Fruit fly (Drosophila melanogaster) whole organism, embryonic: ENCODE data around the gene CG43293.

Experiments
- Asciz ChIP-seq: fragments of 200-800 bp; sonication (Bioruptor generic); optimal IDR thresholded peaks from 2 replicates; lab custom pipeline; 2017; ENCODE audit warnings: missing biosample characterization, mild to moderate bottlenecking, missing genetic modification characterization, missing genetic modification reagents
- CG11695 ChIP-seq: fragments of 200-800 bp; sonication (Bioruptor generic); IDR thresholded peaks from 3 replicates; pipeline ENCODE4 v1.3.6; 2022; ENCODE audit warnings: missing biosample characterization, missing genetic modification characterization
- CG12104 ChIP-seq: fragments of 200-800 bp; sonication (Bioruptor generic); optimal IDR thresholded peaks from 3 replicates; lab custom pipeline; 2016; ENCODE audit warnings: missing biosample characterization, missing genetic modification characterization
- CG12659 ChIP-seq: fragments of 200-800 bp; sonication (Bioruptor generic); optimal IDR thresholded peaks from 3 replicates; lab custom pipeline; 2017; ENCODE audit warnings: mild to moderate bottlenecking, missing biosample characterization, missing genetic modification reagents, missing genetic modification characterization
- CG13775 ChIP-seq: fragments of 200-800 bp; sonication (Bioruptor generic); optimal IDR thresholded peaks from 3 replicates; lab custom pipeline; 2017; ENCODE audit warnings: missing biosample characterization, mild to moderate bottlenecking, missing genetic modification characterization
- CG15601 ChIP-seq: fragments of 200-800 bp; sonication (Bioruptor generic); optimal IDR thresholded peaks from 3 replicates; lab custom pipeline; 2019; ENCODE audit warnings: missing biosample characterization, mild to moderate bottlenecking, missing genetic modification characterization, moderate library complexity
- CG17568 ChIP-seq: fragments of 200-800 bp; sonication (Bioruptor generic); optimal IDR thresholded peaks from 2 replicates; lab custom pipeline; 2018; ENCODE audit warnings: missing biosample characterization, mild to moderate bottlenecking, missing genetic modification characterization, moderate library complexity
- CG18262 ChIP-seq: fragments of 200-800 bp; optimal IDR thresholded peaks from 3 replicates; lab custom pipeline; 2019; ENCODE audit warnings: missing biosample characterization, mild to moderate bottlenecking, missing genetic modification characterization, moderate library complexity
- CG2712 ChIP-seq: fragments of 200-800 bp; optimal IDR thresholded peaks from 3 replicates; lab custom pipeline; 2019; ENCODE audit warnings: missing biosample characterization, mild to moderate bottlenecking, missing genetic modification characterization, moderate library complexity
- CG30020 ChIP-seq: fragments of 200-800 bp; optimal IDR thresholded peaks from 2 replicates; lab custom pipeline; 2019; ENCODE audit warnings: missing biosample characterization, mild to moderate bottlenecking, missing genetic modification characterization, moderate library complexity
- CG30431 ChIP-seq: fragments of 200-800 bp; sonication (Bioruptor generic); optimal IDR thresholded peaks from 2 replicates; lab custom pipeline; 2017; ENCODE audit warnings: missing biosample characterization, missing genetic modification characterization
- CG33557 ChIP-seq: fragments of 200-800 bp; sonication (Bioruptor generic); optimal IDR thresholded peaks from 2 replicates; lab custom pipeline; 2019; ENCODE audit warnings: missing biosample characterization, mild to moderate bottlenecking, missing genetic modification characterization, moderate library complexity
- CG4404 ChIP-seq: fragments of 200-800 bp; sonication (Bioruptor generic); IDR thresholded peaks from 2 replicates; pipeline ENCODE4 v1.3.6; 2022; ENCODE audit warnings: missing biosample characterization, missing genetic modification characterization
- CG6254 ChIP-seq: fragments of 200-800 bp; sonication (Bioruptor generic); optimal IDR thresholded peaks from 3 replicates; lab custom pipeline; 2017; ENCODE audit warnings: mild to moderate bottlenecking, missing biosample characterization, missing genetic modification reagents, missing genetic modification characterization
- CG6654 ChIP-seq: fragments of 200-800 bp; sonication (Bioruptor generic); optimal IDR thresholded peaks from 2 replicates; lab custom pipeline; 2017; ENCODE audit warnings: missing biosample characterization, mild to moderate bottlenecking, missing genetic modification characterization
- CG6689 ChIP-seq: fragments of 200-800 bp; sonication (Bioruptor generic); IDR thresholded peaks from 2 replicates; pipeline ENCODE4 v1.3.6; 2022; ENCODE audit warnings: missing biosample characterization, missing genetic modification characterization
- CG7786 ChIP-seq: fragments of 200-800 bp; sonication (Bioruptor generic); optimal IDR thresholded peaks from 2 replicates; lab custom pipeline; 2016; ENCODE audit warnings: missing biosample characterization, missing genetic modification characterization
- CG7839 ChIP-seq: fragments of 200-800 bp; sonication (Bioruptor generic); optimal IDR thresholded peaks from 3 replicates; lab custom pipeline; 2018; ENCODE audit warnings: missing biosample characterization, mild to moderate bottlenecking, missing genetic modification characterization, moderate library complexity
- Doc2 ChIP-seq: fragments of 200-800 bp; sonication (Bioruptor generic); IDR thresholded peaks from 2 replicates; pipeline ENCODE4 v1.3.6; 2022; ENCODE audit warnings: missing biosample characterization, missing genetic modification characterization
- HHEX ChIP-seq: fragments of 200-800 bp; sonication (Bioruptor generic); optimal IDR thresholded peaks from 3 replicates; lab custom pipeline; 2017; ENCODE audit warnings: missing biosample characterization, mild to moderate bottlenecking, missing genetic modification characterization, missing genetic modification reagents
- Lhr ChIP-seq: fragments of 200-800 bp; sonication (Bioruptor generic); optimal IDR thresholded peaks from 3 replicates; lab custom pipeline; 2017; ENCODE audit warnings: mild to moderate bottlenecking, missing biosample characterization, missing genetic modification reagents, missing genetic modification characterization
- Lpt ChIP-seq: fragments of >200 bp; optimal IDR thresholded peaks from 2 replicates; lab custom pipeline; 2018; ENCODE audit warnings: missing biosample characterization, missing genetic modification characterization
- Oli ChIP-seq: fragments of 200-800 bp; sonication (Bioruptor generic); optimal IDR thresholded peaks from 2 replicates; lab custom pipeline; 2018; ENCODE audit warnings: missing biosample characterization, mild to moderate bottlenecking, missing genetic modification characterization, moderate library complexity
- cad ChIP-seq: fragments of >200 bp; optimal IDR thresholded peaks from 2 replicates; lab custom pipeline; 2017; ENCODE audit warnings: missing biosample characterization, missing genetic modification characterization
- corto ChIP-seq: fragments of 200-800 bp; sonication (Bioruptor generic); optimal IDR thresholded peaks from 2 replicates; lab custom pipeline; 2016; ENCODE audit warnings: missing biosample characterization, mild to moderate bottlenecking, missing genetic modification characterization, moderate library complexity
- dimm ChIP-seq: fragments of 200-800 bp; sonication (Bioruptor generic); IDR thresholded peaks from 2 replicates; pipeline ENCODE4 v1.3.6; 2022; ENCODE audit warnings: missing biosample characterization, missing genetic modification characterization
- dmrt99B ChIP-seq: fragments of 200-800 bp; sonication (Bioruptor generic); optimal IDR thresholded peaks from 2 replicates; lab custom pipeline; 2018; ENCODE audit warnings: missing biosample characterization, mild to moderate bottlenecking, missing genetic modification characterization, moderate library complexity
- emc ChIP-seq: fragments of 200-800 bp; sonication (Bioruptor generic); optimal IDR thresholded peaks from 2 replicates; lab custom pipeline; 2016; ENCODE audit warnings: missing biosample characterization, missing genetic modification characterization
- ems ChIP-seq: fragments of 200-800 bp; sonication (Bioruptor generic); optimal IDR thresholded peaks from 3 replicates; lab custom pipeline; 2016; ENCODE audit warnings: missing biosample characterization, missing genetic modification characterization
- en ChIP-seq: fragments of 200-800 bp; sonication (Bioruptor generic); optimal IDR thresholded peaks from 2 replicates; lab custom pipeline; 2016; ENCODE audit warnings: missing biosample characterization, missing genetic modification characterization
- fd96Cb ChIP-seq: fragments of 200-800 bp; sonication (Bioruptor generic); optimal IDR thresholded peaks from 2 replicates; lab custom pipeline; 2018; ENCODE audit warnings: missing biosample characterization, mild to moderate bottlenecking, missing genetic modification characterization, moderate library complexity
- ftz-f1 ChIP-seq: fragments of 200-800 bp; sonication (Bioruptor generic); optimal IDR thresholded peaks from 2 replicates; lab custom pipeline; 2016; ENCODE audit warnings: missing biosample characterization, missing genetic modification characterization
- ham ChIP-seq: fragments of 200-800 bp; sonication (Bioruptor generic); IDR thresholded peaks from 2 replicates; pipeline ENCODE4 v1.3.6; 2022; ENCODE audit warnings: missing biosample characterization, missing genetic modification characterization
- hth ChIP-seq: fragments of >200 bp; optimal IDR thresholded peaks from 2 replicates; lab custom pipeline; 2017; ENCODE audit warnings: inconsistent platforms
- lola ChIP-seq, 3 experiments: fragments of >200 bp in 2 of 3; fragments of 200-800 bp in 1 of 3; sonication (Bioruptor generic) in 1 of 3; optimal IDR thresholded peaks; 2 replicates each; lab custom pipeline; 2017 to 2019; ENCODE audit warnings: missing biosample characterization in 3 of 3, missing genetic modification characterization in 3 of 3, mild to moderate bottlenecking in 1 of 3, moderate library complexity in 1 of 3
- p53 ChIP-seq: fragments of 200-800 bp; sonication (Bioruptor generic); optimal IDR thresholded peaks from 2 replicates; lab custom pipeline; 2016; ENCODE audit warnings: missing biosample characterization, missing genetic modification characterization
- phol ChIP-seq: fragments of 200-800 bp; sonication (Bioruptor generic); optimal IDR thresholded peaks from 3 replicates; lab custom pipeline; 2018; ENCODE audit warnings: missing biosample characterization, mild to moderate bottlenecking, missing genetic modification characterization, moderate library complexity
- pum ChIP-seq: fragments of 200-800 bp; sonication (Bioruptor generic); optimal IDR thresholded peaks from 2 replicates; lab custom pipeline; 2016; ENCODE audit warnings: missing biosample characterization, missing genetic modification characterization
- scrt ChIP-seq: fragments of 200-800 bp; sonication (Bioruptor generic); optimal IDR thresholded peaks from 2 replicates; lab custom pipeline; 2018; ENCODE audit warnings: missing biosample characterization, mild to moderate bottlenecking, missing genetic modification characterization, moderate library complexity
- sd ChIP-seq: fragments of 200-800 bp; sonication (Bioruptor generic); optimal IDR thresholded peaks from 3 replicates; lab custom pipeline; 2018; ENCODE audit warnings: missing biosample characterization, mild to moderate bottlenecking, missing genetic modification characterization, moderate library complexity
- sim ChIP-seq: fragments of 200-800 bp; sonication (Bioruptor generic); IDR thresholded peaks from 2 replicates; pipeline ENCODE4 v1.3.6; 2022; ENCODE audit warnings: missing biosample characterization, missing genetic modification characterization
- so ChIP-seq: fragments of 200-800 bp; sonication (Bioruptor generic); IDR thresholded peaks from 3 replicates; pipeline ENCODE4 v1.3.6; 2022; ENCODE audit warnings: missing biosample characterization, missing genetic modification characterization
- sob ChIP-seq: fragments of 200-800 bp; sonication (Bioruptor generic); IDR thresholded peaks from 2 replicates; pipeline ENCODE4 v1.3.6; 2022; ENCODE audit warnings: missing biosample characterization, missing genetic modification characterization
- sug ChIP-seq: fragments of 200-800 bp; optimal IDR thresholded peaks from 2 replicates; lab custom pipeline; 2019; ENCODE audit warnings: missing biosample characterization, mild to moderate bottlenecking, missing genetic modification characterization, moderate library complexity
- tap ChIP-seq: fragments of 200-800 bp; optimal IDR thresholded peaks from 3 replicates; lab custom pipeline; 2019; ENCODE audit warnings: missing biosample characterization, mild to moderate bottlenecking, missing genetic modification characterization, moderate library complexity
- tin ChIP-seq: fragments of 200-800 bp; sonication (Bioruptor generic); optimal IDR thresholded peaks from 3 replicates; lab custom pipeline; 2016; ENCODE audit warnings: missing biosample characterization, missing genetic modification characterization
- usp ChIP-seq: fragments of >200 bp; optimal IDR thresholded peaks from 2 replicates; lab custom pipeline; 2017; ENCODE audit warnings: missing biosample characterization, missing genetic modification characterization
- wor ChIP-seq: fragments of 200-800 bp; sonication (Bioruptor generic); IDR thresholded peaks from 2 replicates; pipeline ENCODE4 v1.3.6; 2022; ENCODE audit warnings: missing biosample characterization, missing genetic modification characterization
- zen ChIP-seq: fragments of 200-800 bp; sonication (Bioruptor generic); optimal IDR thresholded peaks from 3 replicates; lab custom pipeline; 2018; ENCODE audit warnings: missing biosample characterization, mild to moderate bottlenecking, missing genetic modification characterization, moderate library complexity
- zfh2 ChIP-seq: fragments of 200-800 bp; sonication (Bioruptor generic); optimal IDR thresholded peaks from 2 replicates; lab custom pipeline; 2016; ENCODE audit warnings: missing biosample characterization, missing genetic modification characterization

Gene CG43293

DNA sequence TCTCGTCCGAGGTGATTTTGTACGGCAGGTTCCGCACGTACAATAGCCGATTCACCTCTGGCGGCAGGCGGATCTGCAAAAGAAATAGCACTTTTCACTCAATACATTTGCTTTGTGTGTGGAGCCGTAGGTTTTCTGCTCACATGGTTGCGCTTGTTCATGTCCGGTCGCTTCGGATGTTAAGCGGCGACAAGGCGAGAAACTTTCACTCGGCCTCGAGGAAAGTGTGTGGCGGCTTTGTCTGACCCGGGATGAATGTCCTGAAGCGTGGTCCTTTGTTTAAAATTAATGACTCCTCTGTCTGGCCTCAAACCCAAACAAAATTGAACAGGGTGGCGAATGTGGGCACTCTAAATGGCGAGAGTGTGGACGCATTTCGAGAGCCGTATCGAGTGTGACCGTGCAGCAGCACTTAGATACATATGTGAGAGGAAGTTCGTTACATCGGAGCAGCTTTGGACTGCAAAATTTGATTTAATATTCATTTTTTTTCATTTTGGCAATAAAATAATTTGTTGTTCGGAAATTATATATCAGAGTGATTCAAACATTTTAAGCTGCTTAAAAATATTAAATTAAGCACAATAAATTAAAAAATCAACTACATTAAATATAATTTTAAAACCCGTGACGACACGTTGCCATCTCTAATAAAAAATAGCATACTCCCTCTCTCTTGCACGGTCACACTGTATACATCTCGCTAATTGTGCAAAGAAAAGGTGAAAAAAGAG is 8.0 kb downstream of the CG43293 start, which contains the start of the genes Sf3b6 and Tnpo (continued):
- TF ChIP-seq CG17568 (no peak), Lhr (GFP tag; lab: Kevin White, UChicago) (peak; percentile 78), tap (tag; lab: Kevin White, UChicago) (no peak), Doc2 (GFP tag; lab: Robert Waterston, UW) (peak; percentile 55; the same call in 1 of the 2 replicates), Asciz (GFP tag; lab: Kevin White, UChicago) (no peak), corto (GFP tag; lab: Kevin White, UChicago) (no peak), pum (GFP tag; lab: Kevin White, UChicago) (peak; percentile 78), sd (tag; lab: Kevin White, UChicago) (no peak), CG7839 (tag; lab: Kevin White, UChicago) (no peak), CG7786 (GFP tag; lab: Kevin White, UChicago) (peak; percentile 41), CG13775 (GFP tag; lab: Kevin White, UChicago) (peak; percentile 92), zen (peak; percentile 83), CG11695 (GFP tag; lab: Robert Waterston, UW) (peak; percentile 68), CG6254 (GFP tag; lab: Kevin White, UChicago) (peak; percentile 48), emc (GFP tag; lab: Kevin White, UChicago) (peak; percentile 29), dimm (peak; percentile 35; the same call in 1 of the 2 replicates), zfh2 (GFP tag; lab: Kevin White, UChicago) (peak; percentile 79), CG4404 (GFP tag; lab: Robert Waterston, UW) (peak; percentile 87), ftz-f1 (no peak), CG12104 (GFP tag; lab: Kevin White, UChicago) (peak; percentile 84), CG6689 (GFP tag; lab: Robert Waterston, UW) (peak; percentile 91), en (no peak), tin (peak; percentile 80), hth (lab: Kevin White, UChicago) (no peak), Lpt (no peak), sug (tag; lab: Kevin White, UChicago) (peak; percentile 85), sim (GFP tag; lab: Robert Waterston, UW) (peak; percentile 38; the same call in 1 of the 2 replicates), ems (GFP tag; lab: Kevin White, UChicago) (peak; percentile 63), ham (GFP tag; lab: Robert Waterston, UW) (peak; percentile 49; the same call in 1 of the 2 replicates), dmrt99B (tag; lab: Kevin White, UChicago) (no peak), CG30020 (tag; lab: Kevin White, UChicago) (no peak), Oli (tag; lab: Kevin White, UChicago) (peak; percentile 81), sob (GFP tag; lab: Robert Waterston, UW) (peak; percentile 83), scrt (GFP tag; lab: Kevin White, UChicago) (peak; percentile 65), usp (GFP tag; lab: Kevin White, UChicago) (no peak), CG18262 (tag; lab: Kevin White, UChicago) (peak; percentile 87), CG33557 (GFP tag; lab: Kevin White, UChicago) (peak; percentile 83), CG6654 (GFP tag; lab: Kevin White, UChicago) (no peak), lola (GFP tag; optimal IDR thresholded peaks at IDR 0.05; lab: Kevin White, UChicago) (peak in 1 of 3 experiments; percentile 91), CG30431 (GFP tag; lab: Kevin White, UChicago) (peak; percentile 79), CG15601 (no peak), wor (GFP tag; lab: Robert Waterston, UW) (peak; percentile 79), p53 (peak; percentile 35), CG2712 (peak; percentile 88), HHEX (GFP tag; lab: Kevin White, UChicago) (peak; percentile 70), CG12659 (GFP tag; lab: Kevin White, UChicago) (peak; percentile 92), cad (no peak), phol (tag; lab: Kevin White, UChicago) (peak; percentile 91), so (GFP tag; lab: Robert Waterston, UW) (peak; percentile 73; the same call in 2 of the 3 replicates), fd96Cb (tag; lab: Kevin White, UChicago) (peak; percentile 72)
